Worm (Caenorhabditis elegans) whole organism, late embryonic: Measurements from ENCODE around the gene scl-8.

Experiments
- C08G9.2 ChIP-seq: sonication (generic microtip); optimal IDR thresholded peaks from 2 replicates; lab custom pipeline; 2016; ENCODE audit warnings: mild to moderate bottlenecking, missing genetic modification characterization, moderate library complexity, missing compliant biosample characterization
- C38D4.7 ChIP-seq: fragments of 200-800 bp; sonication (Bioruptor generic); optimal IDR thresholded peaks from 2 replicates; lab custom pipeline; 2018; ENCODE audit warnings: mild to moderate bottlenecking, missing genetic modification characterization, moderate library complexity, missing compliant biosample characterization
- K09A11.1 ChIP-seq: sonication (generic microtip); optimal IDR thresholded peaks from 2 replicates; lab custom pipeline; 2017; ENCODE audit warnings: antibody characterized with exemption, mild to moderate bottlenecking, missing genetic modification characterization, missing compliant biosample characterization; ENCODE audit not compliant: insufficient read depth
- Y22D7AL.16 ChIP-seq: sonication (generic microtip); optimal IDR thresholded peaks from 2 replicates; lab custom pipeline; 2016; ENCODE audit warnings: missing genetic modification characterization, missing compliant biosample characterization
- ahr-1 ChIP-seq: sonication (generic microtip); optimal IDR thresholded peaks from 2 replicates; lab custom pipeline; 2016; ENCODE audit warnings: missing genetic modification characterization, missing compliant biosample characterization
- ama-1 ChIP-seq: fragments of 150-350 bp; optimal IDR thresholded peaks from 2 replicates; lab custom pipeline; 2014
- ceh-18 ChIP-seq: sonication (generic microtip); optimal IDR thresholded peaks from 2 replicates; lab custom pipeline; 2016; ENCODE audit warnings: missing genetic modification characterization, missing compliant biosample characterization
- ceh-2 ChIP-seq: sonication (generic microtip); optimal IDR thresholded peaks from 2 replicates; lab custom pipeline; 2016; ENCODE audit warnings: missing genotype, missing genetic modification characterization, missing compliant biosample characterization
- ceh-22 ChIP-seq: sonication (generic microtip); optimal IDR thresholded peaks from 2 replicates; lab custom pipeline; 2017; ENCODE audit warnings: missing biosample characterization, missing genetic modification characterization
- ceh-24 ChIP-seq: sonication (generic microtip); optimal IDR thresholded peaks from 2 replicates; lab custom pipeline; 2016; ENCODE audit warnings: mild to moderate bottlenecking, missing genetic modification characterization, missing compliant biosample characterization
- ceh-30 ChIP-seq: fragments of 150-350 bp; optimal IDR thresholded peaks from 2 replicates; lab custom pipeline; 2014; ENCODE audit warnings: missing biosample characterization, missing genetic modification characterization
- ceh-31 ChIP-seq: sonication (generic microtip); optimal IDR thresholded peaks from 2 replicates; lab custom pipeline; 2016; ENCODE audit warnings: missing genetic modification characterization, missing compliant biosample characterization
- ceh-34 ChIP-seq: sonication (generic microtip); optimal IDR thresholded peaks from 2 replicates; lab custom pipeline; 2016; ENCODE audit warnings: mild to moderate bottlenecking, missing genetic modification characterization, missing compliant biosample characterization
- ceh-48 ChIP-seq: sonication (generic microtip); optimal IDR thresholded peaks from 2 replicates; lab custom pipeline; 2016; ENCODE audit warnings: missing genetic modification characterization, inconsistent platforms, missing compliant biosample characterization
- ceh-6 ChIP-seq: fragments of 200-800 bp; sonication (Bioruptor generic); optimal IDR thresholded peaks from 2 replicates; lab custom pipeline; 2018; ENCODE audit warnings: mild to moderate bottlenecking, missing genetic modification characterization, missing compliant biosample characterization
- ceh-9 ChIP-seq: sonication (generic microtip); optimal IDR thresholded peaks from 2 replicates; lab custom pipeline; 2016; ENCODE audit warnings: mild to moderate bottlenecking, missing genetic modification characterization, inconsistent platforms, missing compliant biosample characterization
- che-1 ChIP-seq: sonication (generic microtip); optimal IDR thresholded peaks from 2 replicates; lab custom pipeline; 2016; ENCODE audit warnings: mild to moderate bottlenecking, missing genetic modification characterization, missing compliant biosample characterization
- dmd-4 ChIP-seq: sonication (generic microtip); optimal IDR thresholded peaks from 2 replicates; lab custom pipeline; 2016; ENCODE audit warnings: borderline replicate concordance, missing genetic modification characterization, missing compliant biosample characterization
- dve-1 ChIP-seq: sonication (generic microtip); optimal IDR thresholded peaks from 2 replicates; lab custom pipeline; 2017; ENCODE audit warnings: antibody characterized with exemption, mild to moderate bottlenecking, missing genetic modification characterization, missing compliant biosample characterization
- elt-2 ChIP-seq: sonication (generic microtip); optimal IDR thresholded peaks from 2 replicates; lab custom pipeline; 2016; ENCODE audit warnings: missing genetic modification reagents, missing genetic modification characterization, missing compliant biosample characterization
- ets-4 ChIP-seq: sonication (generic microtip); optimal IDR thresholded peaks from 2 replicates; lab custom pipeline; 2016; ENCODE audit warnings: missing genetic modification characterization, missing compliant biosample characterization
- eyg-1 ChIP-seq: sonication (generic microtip); optimal IDR thresholded peaks from 2 replicates; lab custom pipeline; 2016; ENCODE audit warnings: missing genotype, missing genetic modification characterization, missing compliant biosample characterization
- fax-1 ChIP-seq: sonication (generic microtip); optimal IDR thresholded peaks from 2 replicates; lab custom pipeline; 2016; ENCODE audit warnings: missing genotype, missing genetic modification characterization, missing compliant biosample characterization
- fkh-10 ChIP-seq: fragments of 150-350 bp; optimal IDR thresholded peaks from 2 replicates; lab custom pipeline; 2014; ENCODE audit warnings: missing biosample characterization, missing genetic modification reagents, missing genetic modification characterization
- fkh-6 ChIP-seq: sonication (generic microtip); optimal IDR thresholded peaks from 2 replicates; lab custom pipeline; 2016; ENCODE audit warnings: missing genetic modification characterization, missing compliant biosample characterization
- gmeb-2 ChIP-seq: sonication (generic microtip); optimal IDR thresholded peaks from 2 replicates; lab custom pipeline; 2016; ENCODE audit warnings: missing genetic modification characterization, inconsistent platforms, missing compliant biosample characterization
- hlh-6 ChIP-seq: sonication (generic microtip); optimal IDR thresholded peaks from 2 replicates; lab custom pipeline; 2016; ENCODE audit warnings: missing genotype, missing genetic modification characterization, missing compliant biosample characterization
- lim-6 ChIP-seq: sonication (generic microtip); optimal IDR thresholded peaks from 2 replicates; lab custom pipeline; 2016; ENCODE audit warnings: missing genetic modification characterization, missing compliant biosample characterization
- nfya-1 ChIP-seq: sonication (generic microtip); optimal IDR thresholded peaks from 2 replicates; lab custom pipeline; 2017; ENCODE audit warnings: missing genetic modification characterization, mild to moderate bottlenecking, missing compliant biosample characterization, antibody characterized with exemption, moderate library complexity
- nhr-11 ChIP-seq: fragments of 150-350 bp; optimal IDR thresholded peaks from 2 replicates; lab custom pipeline; 2014; ENCODE audit warnings: missing biosample characterization, missing genetic modification characterization
- nhr-232 ChIP-seq: sonication (generic microtip); optimal IDR thresholded peaks from 2 replicates; lab custom pipeline; 2016; ENCODE audit warnings: missing genetic modification characterization, missing compliant biosample characterization
- pat-9 ChIP-seq: fragments of 200-800 bp; sonication (Bioruptor generic); optimal IDR thresholded peaks from 2 replicates; lab custom pipeline; 2018; ENCODE audit warnings: mild to moderate bottlenecking, missing genetic modification characterization, moderate library complexity, missing compliant biosample characterization
- pax-1 ChIP-seq: fragments of 150-350 bp; optimal IDR thresholded peaks from 2 replicates; lab custom pipeline; 2014; ENCODE audit warnings: missing biosample characterization, missing genetic modification characterization
- pha-4 ChIP-seq: fragments of 150-350 bp; optimal IDR thresholded peaks from 2 replicates; lab custom pipeline; 2018; ENCODE audit warnings: missing biosample characterization, missing genetic modification reagents, missing genetic modification characterization
- pqm-1 ChIP-seq: sonication (generic microtip); optimal IDR thresholded peaks from 2 replicates; lab custom pipeline; 2016; ENCODE audit warnings: missing genetic modification characterization, missing compliant biosample characterization
- ref-2 ChIP-seq: sonication (generic microtip); optimal IDR thresholded peaks from 2 replicates; lab custom pipeline; 2016; ENCODE audit warnings: missing genetic modification characterization, missing compliant biosample characterization
- syd-9 ChIP-seq: sonication (generic microtip); optimal IDR thresholded peaks from 2 replicates; lab custom pipeline; 2016; ENCODE audit warnings: mild to moderate bottlenecking, missing genetic modification characterization, moderate library complexity, missing compliant biosample characterization
- ttx-3 ChIP-seq: sonication (generic microtip); optimal IDR thresholded peaks from 2 replicates; lab custom pipeline; 2016; ENCODE audit warnings: missing genetic modification reagents, missing genetic modification characterization, missing compliant biosample characterization
- unc-42 ChIP-seq: sonication (generic microtip); optimal IDR thresholded peaks from 2 replicates; lab custom pipeline; 2016; ENCODE audit warnings: missing genotype, missing genetic modification characterization, missing compliant biosample characterization
- unc-55 ChIP-seq: sonication (generic microtip); optimal IDR thresholded peaks from 2 replicates; lab custom pipeline; 2017; ENCODE audit warnings: missing biosample characterization, missing genetic modification reagents, missing genetic modification characterization
- zip-5 ChIP-seq: sonication (generic microtip); optimal IDR thresholded peaks from 2 replicates; lab custom pipeline; 2016; ENCODE audit warnings: missing genetic modification characterization, missing compliant biosample characterization
- ztf-16 ChIP-seq: sonication (generic microtip); optimal IDR thresholded peaks from 2 replicates; lab custom pipeline; 2017; ENCODE audit warnings: missing genetic modification characterization, missing compliant biosample characterization

scl-8 gene

DNA sequence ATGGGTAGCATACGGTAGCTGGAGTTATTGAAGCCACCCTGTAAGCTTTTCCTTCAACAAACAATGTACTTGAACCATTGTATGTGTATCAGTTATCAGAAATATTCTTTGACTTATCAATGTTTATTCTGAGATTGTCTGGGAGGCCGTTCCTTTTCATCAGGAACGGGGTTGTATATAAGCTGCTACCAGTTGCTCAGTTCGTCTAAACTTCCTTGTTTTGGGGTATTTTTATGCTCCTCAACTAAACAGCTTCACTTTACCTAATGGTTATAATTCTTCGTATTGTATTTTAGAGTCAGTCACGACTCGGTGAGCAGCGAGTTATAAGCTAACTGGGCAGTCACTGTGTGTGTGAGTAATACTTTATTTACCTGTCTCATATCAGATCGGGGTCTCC lies 14.1 kb downstream of the scl-8 start:
- TF ChIP-seq ttx-3 (no peak), pqm-1 (no peak), che-1 (no peak), Y22D7AL.16 (tag; lab: Kevin White, UChicago) (no peak), hlh-6 (tag; lab: Kevin White, UChicago) (no peak), ceh-18 (tag; lab: Kevin White, UChicago) (no peak), lim-6 (no peak), fkh-10 (no peak), C08G9.2 (no peak), ama-1 (lab: Kevin White, UChicago) (no peak), ceh-24 (tag; lab: Kevin White, UChicago) (no peak), gmeb-2 (tag; lab: Kevin White, UChicago) (no peak), ceh-22 (tag; lab: Kevin White, UChicago) (no peak), pax-1 (tag; lab: Kevin White, UChicago) (no peak), ceh-34 (tag; lab: Kevin White, UChicago) (no peak)

DNA sequence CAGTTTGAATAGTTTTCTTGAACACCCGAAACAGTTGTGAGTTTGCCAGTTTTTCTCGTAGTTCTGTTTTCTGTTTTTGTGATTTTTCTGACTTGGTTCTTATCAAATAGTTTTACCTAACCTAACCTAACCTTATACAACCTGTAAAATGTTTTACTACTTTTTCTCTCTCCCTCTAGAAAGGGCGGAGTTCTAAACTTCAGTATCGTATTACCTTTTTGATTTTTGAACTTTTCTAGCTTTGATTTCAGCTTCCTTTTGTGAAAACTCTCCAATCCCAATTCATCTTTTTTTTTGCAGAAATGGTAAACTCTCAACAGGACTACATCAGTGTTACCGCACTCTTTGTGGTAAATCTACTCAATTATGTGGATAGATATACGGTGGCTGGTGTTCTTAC lies 15.2 kb downstream of the scl-8 start, which contains the start of gene spin-2:
Gene spin-2 (plus strand): TSS at position 301 of the 400 bp plus-strand sequence.
- no peak for TF ChIP-seq unc-55 (GFP tag; lab: Kevin White, UChicago)
- TF ChIP-seq, all 69 proteins: peak for 0

DNA sequence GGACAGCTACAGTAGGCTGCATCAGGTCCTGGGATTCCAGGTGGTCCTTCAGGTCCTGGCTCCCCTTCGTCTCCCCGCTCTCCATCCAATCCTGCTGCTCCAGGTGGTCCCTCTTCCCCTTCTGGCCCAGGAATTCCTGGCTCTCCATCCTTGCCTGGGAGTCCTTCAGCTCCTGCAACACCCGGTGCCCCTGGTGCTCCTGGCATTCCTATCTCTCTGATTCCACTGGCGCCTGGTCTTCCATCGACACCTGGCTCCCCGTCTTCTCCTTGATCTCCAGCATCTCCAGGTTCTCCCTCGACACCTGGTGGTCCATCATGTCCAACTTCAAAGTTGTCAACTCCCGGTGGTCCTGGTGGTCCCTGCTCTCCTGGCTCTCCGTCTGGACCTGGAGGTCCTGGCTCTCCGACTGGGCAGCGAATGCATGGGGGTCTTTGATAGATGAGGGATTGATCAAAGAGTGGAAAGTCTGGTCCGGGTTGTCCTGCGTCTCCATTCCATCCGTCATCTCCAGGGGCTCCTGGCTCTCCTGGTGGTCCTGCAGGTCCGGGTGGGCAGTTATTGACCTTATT lies 18.2 kb downstream of the scl-8 start:
- peak; percentile 35 for TF ChIP-seq C08G9.2
- no peak for TF ChIP-seq dmd-4 (tag; lab: Kevin White, UChicago)
- TF ChIP-seq hlh-6 (tag; lab: Kevin White, UChicago): peak; percentile 21

DNA sequence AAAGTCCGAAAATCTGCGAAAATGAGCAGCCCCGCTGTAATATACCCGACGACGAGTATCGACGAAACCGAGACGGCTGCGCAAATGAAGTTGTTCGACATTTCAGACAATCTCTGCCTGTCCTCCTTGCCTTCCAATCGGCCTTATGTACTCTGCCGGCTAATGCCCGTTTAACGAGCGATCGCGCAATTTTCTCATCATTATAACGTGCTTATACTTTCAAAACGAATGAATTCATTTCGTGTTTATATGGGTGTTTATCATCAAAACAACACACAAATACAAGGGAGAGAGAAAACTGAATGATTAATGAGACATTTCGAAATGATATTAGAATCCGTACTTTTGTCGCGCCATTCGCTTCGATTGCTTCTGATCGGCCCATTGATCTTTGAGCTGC lies 19.4 kb downstream of the scl-8 start, which contains the start of gene col-132:
Gene col-132 (minus strand): TSS at position 101 of the 400 bp plus-strand sequence.
- TF ChIP-seq gmeb-2 (tag; lab: Kevin White, UChicago) (no peak), dmd-4 (tag; lab: Kevin White, UChicago) (no peak), ceh-34 (tag; lab: Kevin White, UChicago) (no peak), syd-9 (tag; lab: Kevin White, UChicago) (no peak), pha-4 (tag; lab: Kevin White, UChicago) (no peak), ztf-16 (no peak), ets-4 (tag; lab: Kevin White, UChicago) (no peak), unc-55 (GFP tag; lab: Kevin White, UChicago) (no peak), ceh-2 (tag; lab: Kevin White, UChicago) (no peak), ceh-31 (tag; lab: Kevin White, UChicago) (no peak), ahr-1 (tag; lab: Kevin White, UChicago) (no peak), hlh-6 (tag; lab: Kevin White, UChicago) (no peak), pat-9 (tag; lab: Kevin White, UChicago) (no peak), C38D4.7 (no peak)

DNA sequence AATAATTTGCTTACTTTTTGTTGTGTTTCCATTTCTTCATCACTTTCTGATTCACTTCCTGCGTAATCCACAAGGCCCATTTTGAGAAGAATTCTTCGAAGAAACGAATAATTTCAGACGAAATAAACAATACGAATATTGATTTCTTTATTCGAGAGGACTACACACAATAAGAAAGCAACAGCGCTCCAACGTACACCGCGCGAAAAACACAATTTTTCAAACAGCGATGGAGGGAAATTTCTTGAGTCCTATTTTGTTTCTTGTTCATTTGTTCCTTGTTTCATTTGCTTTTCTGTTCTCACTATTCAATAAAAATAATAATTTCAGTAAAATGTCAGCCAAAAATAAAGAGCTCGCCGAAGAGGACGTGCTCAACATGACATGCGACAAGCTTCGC lies 22.1 kb downstream of the scl-8 start, which contains the start of the genes prcc-1 and C39E9.12:
Gene prcc-1 (minus strand): TSS at position 119 of the 400 bp plus-strand sequence.
Gene C39E9.12 (plus strand): TSS at position 331 of the 400 bp plus-strand sequence.
- no peak for TF ChIP-seq unc-55 (GFP tag; lab: Kevin White, UChicago)
- TF ChIP-seq pqm-1: no peak
- no peak for TF ChIP-seq ceh-30 (tag; lab: Kevin White, UChicago)
- no peak for TF ChIP-seq nhr-11 (tag; lab: Kevin White, UChicago)
- no peak for TF ChIP-seq eyg-1 (tag; lab: Kevin White, UChicago)
- peak; percentile 22 for TF ChIP-seq fax-1
- TF ChIP-seq nhr-232 (tag; lab: Kevin White, UChicago): no peak
- TF ChIP-seq ceh-18 (tag; lab: Kevin White, UChicago): peak; percentile 1
- TF ChIP-seq dmd-4 (tag; lab: Kevin White, UChicago): no peak
- no peak for TF ChIP-seq ets-4 (tag; lab: Kevin White, UChicago)
- no peak for TF ChIP-seq pha-4 (tag; lab: Kevin White, UChicago)
- TF ChIP-seq fkh-6: no peak
- no peak for TF ChIP-seq elt-2 (tag; lab: Kevin White, UChicago)
- no peak for TF ChIP-seq ceh-34 (tag; lab: Kevin White, UChicago)
- TF ChIP-seq zip-5: no peak
- TF ChIP-seq ceh-48 (tag; lab: Kevin White, UChicago): peak; percentile 65
- TF ChIP-seq syd-9 (tag; lab: Kevin White, UChicago): no peak
- no peak for TF ChIP-seq ztf-16
- no peak for TF ChIP-seq pax-1 (tag; lab: Kevin White, UChicago)
- no peak for TF ChIP-seq K09A11.1
- TF ChIP-seq dve-1: no peak
- TF ChIP-seq nfya-1: peak; percentile 61
- no peak for TF ChIP-seq C38D4.7
- no peak for TF ChIP-seq hlh-6 (tag; lab: Kevin White, UChicago)
- peak; percentile 33 for TF ChIP-seq ceh-31 (tag; lab: Kevin White, UChicago)
- TF ChIP-seq ref-2: no peak
- no peak for TF ChIP-seq gmeb-2 (tag; lab: Kevin White, UChicago)
- TF ChIP-seq ceh-6: no peak
- TF ChIP-seq unc-42 (tag; lab: Kevin White, UChicago): peak; percentile 43
- TF ChIP-seq ceh-9: no peak
- TF ChIP-seq ama-1 (lab: Kevin White, UChicago): no peak
